Fruit fly (Drosophila melanogaster) Kc167 (cell line): ENCODE results near the gene Phyhd1.

Experiments
- Myc ChIP-seq: fragments of >200 bp; optimal IDR thresholded peaks from 2 replicates; lab custom pipeline; 2017; ENCODE audit warnings: missing external identifiers
- Sin3A ChIP-seq: fragments of >200 bp; optimal IDR thresholded peaks from 2 replicates; lab custom pipeline; 2018; ENCODE audit warnings: missing external identifiers
- h ChIP-seq: fragments of >200 bp; optimal IDR thresholded peaks from 3 replicates; lab custom pipeline; 2018; ENCODE audit warnings: missing external identifiers
- insv ChIP-seq: fragments of >200 bp; optimal IDR thresholded peaks from 3 replicates; lab custom pipeline; 2018; ENCODE audit warnings: missing external identifiers
- psq ChIP-seq: fragments of >200 bp; optimal IDR thresholded peaks from 2 replicates; lab custom pipeline; 2017; ENCODE audit warnings: missing external identifiers
- ttk ChIP-seq: sonication (Bioruptor generic); optimal IDR thresholded peaks from 2 replicates; lab custom pipeline; 2017; ENCODE audit warnings: missing external identifiers

The Phyhd1 gene

dm6 chr3R:10647171-10647570, 33.6 kb downstream of the Phyhd1 start:
- TF ChIP-seq ttk (no peak), Sin3A (lab: Kevin White, UChicago) (no peak), psq (lab: Kevin White, UChicago) (no peak), h (lab: Kevin White, UChicago) (no peak), insv (lab: Kevin White, UChicago) (no peak), Myc (no peak)

DNA sequence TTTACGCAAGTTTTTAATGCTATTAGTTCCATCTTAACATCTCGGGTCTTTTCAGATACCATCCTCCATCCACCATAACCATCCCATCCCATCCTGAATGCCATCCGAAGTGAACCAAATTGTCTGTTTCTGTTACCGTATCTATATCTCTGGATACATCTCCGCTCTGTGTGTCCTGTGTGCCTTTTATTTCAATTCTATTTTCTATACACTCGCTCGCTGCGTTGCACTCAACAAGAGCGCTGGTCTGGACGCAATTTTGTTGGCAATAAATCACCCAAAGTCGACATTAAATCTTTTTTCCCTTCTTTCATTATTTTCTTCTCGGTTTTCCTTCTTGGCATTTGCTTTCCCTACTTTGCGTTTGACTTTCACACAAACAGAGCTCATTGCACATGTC, 35.2 kb downstream of the Phyhd1 start:
- TF ChIP-seq h (lab: Kevin White, UChicago) (no peak), Sin3A (lab: Kevin White, UChicago) (no peak), ttk (no peak)

- no peak for TF ChIP-seq insv (lab: Kevin White, UChicago)
- TF ChIP-seq psq (lab: Kevin White, UChicago): no peak
- no peak for TF ChIP-seq Sin3A (lab: Kevin White, UChicago)
- TF ChIP-seq h (lab: Kevin White, UChicago): no peak
- no peak for TF ChIP-seq Myc
- no peak for TF ChIP-seq ttk
Observed at dm6 chr3R:10643077-10643784, 37.5 kb downstream of the Phyhd1 start.

DNA sequence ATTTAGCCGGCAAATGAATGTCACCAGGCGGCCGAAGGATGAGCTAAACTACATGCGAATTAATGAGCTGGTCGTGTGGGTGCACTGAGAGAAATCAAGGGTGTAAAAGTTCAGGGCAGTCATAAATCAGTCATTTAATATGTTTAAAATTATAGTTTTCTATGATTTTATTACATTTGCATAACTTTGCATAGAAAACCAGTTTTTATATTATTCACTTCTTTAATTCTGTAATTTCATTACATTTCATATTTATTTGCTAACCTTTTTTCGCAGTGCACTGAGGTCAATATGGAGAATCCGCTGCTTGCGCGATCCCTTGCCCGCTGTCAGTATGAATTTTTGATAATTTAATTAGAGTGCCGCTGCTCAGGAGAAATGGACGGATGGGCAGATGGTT, 39.4 kb downstream of the Phyhd1 start:
- TF ChIP-seq Myc (no peak), ttk (no peak), psq (lab: Kevin White, UChicago) (no peak), h (lab: Kevin White, UChicago) (no peak), insv (lab: Kevin White, UChicago) (no peak), Sin3A (lab: Kevin White, UChicago) (no peak)

- TF ChIP-seq Myc: no peak
- no peak for TF ChIP-seq h (lab: Kevin White, UChicago)
- no peak for TF ChIP-seq ttk
- TF ChIP-seq insv (lab: Kevin White, UChicago): no peak
- no peak for TF ChIP-seq psq (lab: Kevin White, UChicago)
- TF ChIP-seq Sin3A (lab: Kevin White, UChicago): no peak
Observed at dm6 chr3R:10640552-10641266, 40.0 kb downstream of the Phyhd1 start.

- TF ChIP-seq insv (lab: Kevin White, UChicago) (no peak), h (lab: Kevin White, UChicago) (no peak), Myc (no peak), psq (lab: Kevin White, UChicago) (no peak), ttk (no peak), Sin3A (lab: Kevin White, UChicago) (no peak)
Observed at dm6 chr3R:10639468-10639867, 41.3 kb downstream of the Phyhd1 start, which contains the start of gene hth. Gene hth (minus strand): TSS chr3R:10639568.

dm6 chr3R:10638641-10639348, 41.9 kb downstream of the Phyhd1 start:
- TF ChIP-seq ttk: no peak
- no peak for TF ChIP-seq insv (lab: Kevin White, UChicago)
- no peak for TF ChIP-seq h (lab: Kevin White, UChicago)

DNA sequence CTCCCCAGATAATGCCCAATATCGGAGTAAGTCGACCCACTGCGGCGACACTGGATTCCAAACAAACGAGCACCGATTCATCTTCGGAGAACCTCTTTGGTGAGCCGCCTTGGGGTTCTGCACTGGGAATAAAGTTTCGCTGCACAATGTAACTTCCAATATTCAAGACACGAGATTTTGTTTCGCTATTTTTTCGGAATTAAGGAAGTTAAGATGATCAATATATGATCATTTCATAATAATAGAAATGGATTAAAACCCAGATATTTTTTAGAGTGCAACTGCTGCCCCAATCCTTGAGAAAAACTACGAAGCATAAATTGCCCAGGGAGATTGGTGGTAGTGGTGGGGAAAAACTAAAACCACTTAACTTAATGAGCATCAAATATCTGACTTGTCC, 44.7 kb downstream of the Phyhd1 start:
- TF ChIP-seq psq (lab: Kevin White, UChicago) (no peak), Sin3A (lab: Kevin White, UChicago) (no peak), ttk (no peak), Myc (no peak), insv (lab: Kevin White, UChicago) (no peak), h (lab: Kevin White, UChicago) (no peak)

DNA sequence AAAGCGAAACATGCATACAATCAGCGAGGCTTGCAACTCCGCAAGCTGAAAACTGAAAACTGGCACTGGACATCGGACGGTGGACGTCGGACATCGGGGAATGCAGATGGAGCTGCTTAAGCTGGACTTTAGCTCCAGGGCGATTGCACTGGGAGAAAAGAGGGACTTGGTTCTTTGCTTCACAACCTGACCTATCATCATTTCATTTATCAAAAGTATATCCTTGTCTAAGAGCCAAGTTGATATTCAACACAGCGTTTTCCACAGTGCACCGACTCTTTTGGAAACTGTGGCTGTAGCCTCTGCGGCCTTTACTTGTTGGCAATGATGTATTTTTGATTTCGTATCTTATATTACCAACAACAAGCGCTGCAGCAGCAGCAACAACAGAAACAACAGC, 46.9 kb downstream of the Phyhd1 start:
- TF ChIP-seq Sin3A (lab: Kevin White, UChicago) (no peak), psq (lab: Kevin White, UChicago) (no peak), insv (lab: Kevin White, UChicago) (no peak), h (lab: Kevin White, UChicago) (no peak), ttk (no peak), Myc (no peak)

DNA sequence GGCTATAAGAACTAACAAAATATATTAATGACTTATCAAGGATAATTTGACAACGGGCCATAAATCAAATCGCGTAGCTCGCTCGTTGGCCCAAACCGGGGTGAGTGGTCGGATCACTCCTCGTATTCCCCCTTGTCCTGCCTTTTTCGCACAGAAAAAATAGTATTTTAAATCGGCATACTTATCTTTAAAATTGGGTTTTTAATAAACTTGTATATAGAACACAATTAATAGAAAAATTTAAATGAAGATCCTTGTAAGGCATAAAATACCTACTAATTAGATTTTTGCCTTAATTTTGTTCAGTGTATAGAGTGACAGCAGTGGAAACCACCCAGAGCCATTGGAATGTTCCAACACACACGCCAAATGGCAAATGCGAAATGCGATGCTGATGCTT, 48.9 kb downstream of the Phyhd1 start:
- TF ChIP-seq ttk (no peak), insv (lab: Kevin White, UChicago) (no peak), psq (lab: Kevin White, UChicago) (no peak), Myc (no peak)

DNA sequence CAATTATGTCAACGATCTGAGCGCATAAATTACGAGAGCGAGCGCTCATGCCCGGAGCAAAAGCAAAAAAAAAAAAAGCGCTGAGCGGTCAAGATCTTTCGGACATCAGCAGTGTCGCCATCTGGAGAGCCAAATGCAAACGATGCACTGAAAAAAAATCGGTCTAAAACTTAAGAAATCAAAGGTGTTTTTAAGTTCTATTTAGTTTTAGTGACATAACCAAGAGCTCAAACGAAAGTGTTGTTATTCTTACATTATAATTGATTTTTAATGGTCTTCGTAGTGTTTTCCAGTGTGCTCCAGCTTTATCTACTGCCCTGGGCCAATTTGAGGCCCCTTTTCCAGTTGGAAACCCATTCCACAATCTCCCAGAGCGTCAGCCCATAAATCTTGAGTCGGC, 50.8 kb downstream of the Phyhd1 start:
- no peak for TF ChIP-seq ttk
- no peak for TF ChIP-seq insv (lab: Kevin White, UChicago)
- no peak for TF ChIP-seq Myc
- TF ChIP-seq Sin3A (lab: Kevin White, UChicago): no peak
- no peak for TF ChIP-seq h (lab: Kevin White, UChicago)
- no peak for TF ChIP-seq psq (lab: Kevin White, UChicago)

- TF ChIP-seq psq (lab: Kevin White, UChicago) (no peak), insv (lab: Kevin White, UChicago) (no peak), Sin3A (lab: Kevin White, UChicago) (no peak), Myc (no peak), ttk (no peak), h (lab: Kevin White, UChicago) (no peak)
Observed at dm6 chr3R:10628234-10628633, 52.5 kb downstream of the Phyhd1 start.
